Worm (Caenorhabditis elegans): ENCODE data around the gene R10H1.1.
A peak's percentile ranks its signal among the peaks of the same experiment; 100 is the strongest.

The R10H1.1 gene

DNA sequence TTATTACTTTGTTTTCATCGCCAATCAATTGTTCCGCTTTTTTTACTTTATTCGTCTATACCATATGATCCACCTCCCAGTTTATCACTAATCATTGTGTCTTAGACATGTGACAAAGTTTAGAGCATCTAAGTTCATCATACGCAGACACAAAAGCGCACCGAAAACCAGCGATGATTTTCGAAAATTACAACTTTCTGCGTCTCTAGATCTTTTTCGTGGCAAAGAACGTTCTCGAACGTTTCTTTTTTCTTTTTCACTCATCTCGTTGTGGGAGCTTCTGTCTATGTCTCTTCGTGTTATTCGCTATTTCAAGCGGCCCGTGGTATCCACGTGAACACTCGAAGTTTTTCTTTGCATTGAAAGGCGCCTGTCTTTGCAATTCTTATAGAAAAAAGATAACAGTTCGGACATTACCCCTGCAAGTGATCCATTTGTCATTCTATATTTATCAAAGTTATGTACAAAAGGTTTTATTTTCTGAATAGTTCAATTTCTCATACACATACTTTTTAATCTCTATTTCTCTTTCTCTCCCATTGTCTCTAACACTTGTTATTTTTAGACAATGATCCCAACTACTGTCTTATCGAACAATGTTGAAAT lies 34.9 kb downstream of the R10H1.1 start, which contains the start of gene ZK1290.5 (continued):
- peak; percentile 61 for TF ChIP-seq hlh-30 (tag; optimal IDR thresholded peaks at IDR 0.05; ENCODE audit: insufficient read depth)
- no peak for TF ChIP-seq syd-9 (tag; optimal IDR thresholded peaks at IDR 0.05)
- TF ChIP-seq zip-5 (tag; optimal IDR thresholded peaks at IDR 0.05) = no peak
- no peak for TF ChIP-seq K09A11.1 (tag; optimal IDR thresholded peaks at IDR 0.05; ENCODE audit: insufficient read depth)
- no peak for TF ChIP-seq T23F11.4 (GFP tag; optimal IDR thresholded peaks at IDR 0.05)

DNA sequence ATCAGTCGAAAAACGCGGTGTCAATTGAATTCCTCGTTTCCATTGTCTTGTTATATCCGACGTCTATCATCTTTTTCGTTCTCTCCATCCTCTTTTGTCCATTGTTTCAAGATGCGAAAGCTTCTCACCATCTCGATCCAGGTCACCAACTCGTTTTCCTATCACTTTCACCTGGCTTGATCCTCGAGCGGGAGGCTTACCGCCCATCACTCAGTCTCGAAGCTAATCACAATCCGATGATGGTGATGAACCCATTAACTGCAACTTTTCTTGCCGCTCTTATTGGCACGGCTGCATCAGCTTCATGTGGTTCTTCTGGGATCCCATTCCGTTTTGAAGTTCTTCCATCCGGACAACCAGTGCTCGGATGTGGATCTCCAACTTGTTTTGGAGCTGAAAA lies 36.7 kb downstream of the R10H1.1 start, which contains the start of gene wrt-1:
wrt-1 (plus strand) TSS at position 53 of the 400 bp plus-strand sequence.
- no peak for TF ChIP-seq pha-2 (tag; optimal IDR thresholded peaks at IDR 0.05)
- TF ChIP-seq ceh-2 (tag; optimal IDR thresholded peaks at IDR 0.05) = no peak
- TF ChIP-seq ceh-9 (tag; optimal IDR thresholded peaks at IDR 0.05) = no peak
- no peak for TF ChIP-seq fkh-6 (tag; optimal IDR thresholded peaks at IDR 0.05)
- TF ChIP-seq K02D7.2 (tag; optimal IDR thresholded peaks at IDR 0.05) = no peak
- TF ChIP-seq T23F11.4 (GFP tag; optimal IDR thresholded peaks at IDR 0.05) = no peak
- TF ChIP-seq ceh-31 (tag; optimal IDR thresholded peaks at IDR 0.05) = no peak
- no peak for TF ChIP-seq hlh-6 (tag; optimal IDR thresholded peaks at IDR 0.05)
- no peak for TF ChIP-seq elt-2 (tag; optimal IDR thresholded peaks at IDR 0.05)
- TF ChIP-seq ceh-19 (GFP tag; optimal IDR thresholded peaks at IDR 0.05) = no peak
- TF ChIP-seq sox-4 (tag; optimal IDR thresholded peaks at IDR 0.05) = no peak
- no peak for TF ChIP-seq hlh-15 (tag; optimal IDR thresholded peaks at IDR 0.05)

DNA sequence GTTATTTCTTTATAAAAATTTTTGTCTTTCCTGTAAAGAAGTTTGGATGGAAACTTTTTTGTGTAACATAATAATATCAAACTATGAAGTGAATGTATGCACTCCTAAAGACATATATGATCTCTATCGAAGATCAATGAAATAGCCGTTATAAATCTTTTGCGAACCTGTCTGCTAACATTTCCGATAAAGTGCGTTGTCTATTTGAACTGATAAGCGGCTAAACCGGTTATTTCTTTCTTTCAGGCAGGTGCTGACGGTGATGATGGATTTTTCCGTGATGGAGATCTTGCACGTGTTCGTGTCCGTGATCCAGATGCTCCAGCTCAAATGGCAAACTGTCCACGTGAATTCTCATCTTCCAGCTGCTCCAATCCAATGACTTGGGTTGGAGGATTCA lies 37.2 kb downstream of the R10H1.1 start:
- TF ChIP-seq unc-86 (tag; optimal IDR thresholded peaks at IDR 0.05) = no peak
- TF ChIP-seq elt-2 (tag; optimal IDR thresholded peaks at IDR 0.05) = no peak
- TF ChIP-seq ceh-19 (GFP tag; optimal IDR thresholded peaks at IDR 0.05) = no peak
- no peak for TF ChIP-seq rnt-1 (tag; optimal IDR thresholded peaks at IDR 0.05)
- no peak for TF ChIP-seq ceh-22 (tag; optimal IDR thresholded peaks at IDR 0.05)
- no peak for TF ChIP-seq ztf-16 (tag; optimal IDR thresholded peaks at IDR 0.05)
- TF ChIP-seq nhr-232 (tag; optimal IDR thresholded peaks at IDR 0.05) = no peak
- no peak for TF ChIP-seq ets-4 (tag; optimal IDR thresholded peaks at IDR 0.05)
- no peak for TF ChIP-seq pag-3 (tag; optimal IDR thresholded peaks at IDR 0.05; ENCODE audit: borderline replicate concordance)
- no peak for TF ChIP-seq ceh-2 (tag; optimal IDR thresholded peaks at IDR 0.05)

DNA sequence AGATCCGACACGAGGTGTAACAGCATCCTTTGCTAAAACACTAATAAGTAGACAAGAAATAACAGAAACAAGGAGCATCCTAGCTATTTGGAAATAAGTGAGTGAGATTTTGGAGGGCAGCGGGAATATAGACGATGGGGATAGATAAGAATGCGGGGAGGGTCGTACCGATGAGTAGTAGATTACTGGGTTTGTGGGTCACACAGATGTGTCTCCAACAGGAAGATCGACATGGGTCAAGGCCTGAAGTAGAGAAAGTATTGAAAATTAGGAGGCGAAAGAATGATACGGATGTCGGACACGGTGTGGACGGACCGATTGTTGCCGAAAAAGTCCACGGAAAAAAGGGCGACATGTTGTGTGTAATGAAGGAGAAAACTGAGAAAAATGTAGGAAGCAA lies 40.1 kb downstream of the R10H1.1 start, which contains the start of gene wrt-10:
wrt-10 (minus strand) TSS at position 195 of the 400 bp plus-strand sequence.
- TF ChIP-seq Y22D7AL.16 (tag; optimal IDR thresholded peaks at IDR 0.05) (no peak), lin-11 (tag; optimal IDR thresholded peaks at IDR 0.05) (no peak), hlh-8 (tag; optimal IDR thresholded peaks at IDR 0.05) (no peak)

DNA sequence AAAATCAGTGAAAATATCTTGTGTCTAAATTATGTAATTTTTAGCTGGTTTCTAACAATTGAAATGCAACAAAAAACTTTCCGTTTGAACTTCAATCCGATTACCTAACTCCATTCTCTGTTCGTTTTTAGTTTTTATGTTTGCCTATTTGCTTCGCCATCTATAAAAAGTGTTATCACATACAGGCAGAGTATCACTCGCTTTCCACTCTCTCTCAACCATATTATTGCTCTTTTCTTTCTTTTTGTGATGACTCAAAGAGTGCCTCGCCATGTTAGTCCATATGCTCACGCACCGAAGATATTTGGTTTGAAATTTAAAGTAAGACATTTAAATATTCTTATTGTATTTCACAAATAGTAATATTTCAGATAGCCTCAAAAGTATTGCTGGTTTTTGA lies 40.7 kb downstream of the R10H1.1 start, which contains the start of gene ZK1290.13:
ZK1290.13 (plus strand) TSS at position 73 of the 400 bp plus-strand sequence.
- no peak for TF ChIP-seq ceh-24 (tag; optimal IDR thresholded peaks at IDR 0.05)
- TF ChIP-seq unc-86 (tag; optimal IDR thresholded peaks at IDR 0.05) = no peak
- no peak for TF ChIP-seq tbx-7 (tag; optimal IDR thresholded peaks at IDR 0.05)
- no peak for TF ChIP-seq mec-3 (tag; optimal IDR thresholded peaks at IDR 0.05; ENCODE audit: borderline replicate concordance)

DNA sequence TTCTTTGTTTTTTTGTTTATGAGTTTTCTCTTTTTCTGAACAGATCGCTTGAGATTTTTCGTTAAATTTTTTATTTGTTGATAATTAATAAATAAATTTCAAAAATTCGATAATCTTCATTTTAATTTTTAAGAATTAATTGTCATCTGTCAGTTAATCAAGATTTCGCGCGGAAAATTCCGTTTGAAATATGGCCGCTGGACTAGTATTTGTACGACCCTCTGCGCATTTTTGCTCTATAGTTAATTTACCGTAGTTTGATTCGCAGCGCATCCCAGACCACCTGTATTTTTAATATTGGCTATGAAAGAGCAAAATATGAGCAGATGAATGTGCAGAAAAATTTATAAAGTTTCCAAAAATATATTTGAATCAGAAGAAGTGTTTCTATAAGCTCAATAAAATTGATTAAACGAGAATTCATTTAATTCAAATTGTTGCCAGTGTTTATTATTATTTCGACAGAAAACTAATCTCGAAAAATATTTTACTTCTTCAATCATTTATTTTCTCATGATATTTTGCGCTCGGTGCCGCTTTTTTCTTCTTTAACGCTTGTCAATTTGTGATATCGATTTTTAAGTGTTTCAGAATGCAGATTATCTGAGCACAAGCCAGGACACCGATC lies 43.5 kb downstream of the R10H1.1 start, which contains the start of gene nfi-1:
nfi-1 (plus strand) TSS at position 578 of the 628 bp plus-strand sequence.
- TF ChIP-seq ceh-14 (tag; optimal IDR thresholded peaks at IDR 0.05) (no peak), unc-42 (tag; optimal IDR thresholded peaks at IDR 0.05) (peak; percentile 47), lim-6 (tag; optimal IDR thresholded peaks at IDR 0.05) (peak; percentile 7), ets-4 (tag; optimal IDR thresholded peaks at IDR 0.05) (peak; percentile 61), T23F11.4 (GFP tag; optimal IDR thresholded peaks at IDR 0.05) (no peak), ceh-31 (tag; optimal IDR thresholded peaks at IDR 0.05) (peak; percentile 67), eyg-1 (tag; optimal IDR thresholded peaks at IDR 0.05) (no peak), elt-4 (tag; optimal IDR thresholded peaks at IDR 0.05) (no peak), elt-2 (tag; optimal IDR thresholded peaks at IDR 0.05) (peak; percentile 44), hlh-8 (tag; optimal IDR thresholded peaks at IDR 0.05) (peak; percentile 38), ceh-6 (GFP tag; optimal IDR thresholded peaks at IDR 0.05) (no peak), C08G9.2 (tag; optimal IDR thresholded peaks at IDR 0.05) (peak; percentile 74), ceh-2 (tag; optimal IDR thresholded peaks at IDR 0.05) (peak; percentile 70), fax-1 (tag; optimal IDR thresholded peaks at IDR 0.05) (peak; percentile 17), ceh-34 (tag; optimal IDR thresholded peaks at IDR 0.05) (no peak), ama-1 (optimal IDR thresholded peaks at IDR 0.05) (no peak), tbx-2 (tag; optimal IDR thresholded peaks at IDR 0.05) (peak; percentile 62)

All from whole organism, late embryonic.